Worm (Caenorhabditis elegans): ENCODE measurements around the gene K02E7.1.

K02E7.1 gene

ce11 chrII:1123208-1123607 is 40.2 kb downstream of the K02E7.1 start, which contains the start of the genes sut-1 and eri-3 (continued):
- TF ChIP-seq repo-1 (tag; optimal IDR thresholded peaks at IDR 0.05) (no peak), hlh-26 (GFP tag; conservative IDR thresholded peaks at IDR 0.05) (no peak), attf-3 (GFP tag; conservative IDR thresholded peaks at IDR 0.05) (no peak)

- TF ChIP-seq ztf-22 (GFP tag; optimal IDR thresholded peaks at IDR 0.05) = no peak
- peak; percentile 26 for TF ChIP-seq lin-54 (GFP tag; optimal IDR thresholded peaks at IDR 0.05)
- TF ChIP-seq mcd-1 (GFP tag; IDR thresholded peaks at IDR 0.05) = peak; percentile 70
Measured at ce11 chrII:1124757-1125156, 41.8 kb downstream of the K02E7.1 start.

ce11 chrII:1126472-1126871 is 43.5 kb downstream of the K02E7.1 start:
- TF ChIP-seq cebp-1 (GFP tag; IDR thresholded peaks at IDR 0.05) (no peak), cebp-1 (tag; optimal IDR thresholded peaks at IDR 0.05) (no peak), mcd-1 (GFP tag; IDR thresholded peaks at IDR 0.05) (peak; percentile 64)

ce11 chrII:1127676-1128075 is 44.7 kb downstream of the K02E7.1 start, which contains the start of gene taf-6.1:
Gene taf-6.1, plus strand, starts transcription at chrII:1127976.
- TF ChIP-seq atf-7 (tag; optimal IDR thresholded peaks at IDR 0.05) (no peak), efl-1 (GFP tag; optimal IDR thresholded peaks at IDR 0.05) (no peak), nfyb-1 (GFP tag; IDR thresholded peaks at IDR 0.05) (no peak), ceh-58 (GFP tag; IDR thresholded peaks at IDR 0.05) (no peak), nhr-80 (tag; optimal IDR thresholded peaks at IDR 0.05) (no peak), mcd-1 (GFP tag; IDR thresholded peaks at IDR 0.05) (no peak), F55B11.4 (tag; optimal IDR thresholded peaks at IDR 0.05; ENCODE audit: borderline replicate concordance, insufficient read depth) (no peak), athp-1 (tag; optimal IDR thresholded peaks at IDR 0.05) (no peak), Y67H2A.10 (GFP tag; conservative IDR thresholded peaks at IDR 0.05) (no peak), him-1 (tag; optimal IDR thresholded peaks at IDR 0.05) (no peak), tbp1 (GFP tag; optimal IDR thresholded peaks at IDR 0.05) (no peak), F33H1.4 (GFP tag; IDR thresholded peaks at IDR 0.05) (no peak), madf-10 (tag; optimal IDR thresholded peaks at IDR 0.05) (no peak), nhr-120 (GFP tag; IDR thresholded peaks at IDR 0.05) (no peak), lin-26 (GFP tag; IDR thresholded peaks at IDR 0.05) (no peak), ztf-28 (GFP tag; IDR thresholded peaks at IDR 0.05) (no peak), zfh-2 (GFP tag; conservative IDR thresholded peaks at IDR 0.05) (no peak)

ce11 chrII:1130241-1130640 is 47.3 kb downstream of the K02E7.1 start:
- TF ChIP-seq T26A5.8 (tag; optimal IDR thresholded peaks at IDR 0.05) (no peak), nfyb-1 (GFP tag; IDR thresholded peaks at IDR 0.05) (no peak), nfya-2 (GFP tag; IDR thresholded peaks at IDR 0.05) (no peak), hsf-1 (GFP tag; IDR thresholded peaks at IDR 0.05) (no peak), ceh-91 (GFP tag; IDR thresholded peaks at IDR 0.05) (no peak), F37B4.10 (GFP tag; IDR thresholded peaks at IDR 0.05) (no peak), rec-8 (tag; optimal IDR thresholded peaks at IDR 0.05) (no peak), B0019.2 (GFP tag; conservative IDR thresholded peaks at IDR 0.05) (no peak), D2030.7 (GFP tag; IDR thresholded peaks at IDR 0.05) (peak; percentile 43; the same call in 1 of the 2 replicates), efl-1 (GFP tag; optimal IDR thresholded peaks at IDR 0.05) (peak; percentile 38), lsl-1 (GFP tag; optimal IDR thresholded peaks at IDR 0.05) (peak; percentile 21), C06A6.2 (GFP tag; conservative IDR thresholded peaks at IDR 0.05) (no peak), lin-35 (GFP tag; optimal IDR thresholded peaks at IDR 0.05) (no peak), dpff-1 (tag; optimal IDR thresholded peaks at IDR 0.05) (no peak), lin-54 (GFP tag; optimal IDR thresholded peaks at IDR 0.05) (peak; percentile 75), tbp1 (GFP tag; optimal IDR thresholded peaks at IDR 0.05) (no peak), attf-6 (GFP tag; IDR thresholded peaks at IDR 0.05) (no peak), him-1 (tag; optimal IDR thresholded peaks at IDR 0.05) (no peak), mcd-1 (GFP tag; IDR thresholded peaks at IDR 0.05) (peak; percentile 91), let-526 (GFP tag; IDR thresholded peaks at IDR 0.05) (no peak), attf-3 (GFP tag; conservative IDR thresholded peaks at IDR 0.05) (no peak), unc-62 (GFP tag; optimal IDR thresholded peaks at IDR 0.05) (no peak), madf-6 (GFP tag; IDR thresholded peaks at IDR 0.05) (0 out of 2 replicates have a peak, but pooled peaks have one; percentile 11), F23B12.7 (tag; optimal IDR thresholded peaks at IDR 0.05; ENCODE audit: insufficient read depth) (no peak), chd-7 (tag; optimal IDR thresholded peaks at IDR 0.05) (no peak)
